Fruit fly (Drosophila melanogaster): ENCODE measurements around the gene CG13299.

DNA sequence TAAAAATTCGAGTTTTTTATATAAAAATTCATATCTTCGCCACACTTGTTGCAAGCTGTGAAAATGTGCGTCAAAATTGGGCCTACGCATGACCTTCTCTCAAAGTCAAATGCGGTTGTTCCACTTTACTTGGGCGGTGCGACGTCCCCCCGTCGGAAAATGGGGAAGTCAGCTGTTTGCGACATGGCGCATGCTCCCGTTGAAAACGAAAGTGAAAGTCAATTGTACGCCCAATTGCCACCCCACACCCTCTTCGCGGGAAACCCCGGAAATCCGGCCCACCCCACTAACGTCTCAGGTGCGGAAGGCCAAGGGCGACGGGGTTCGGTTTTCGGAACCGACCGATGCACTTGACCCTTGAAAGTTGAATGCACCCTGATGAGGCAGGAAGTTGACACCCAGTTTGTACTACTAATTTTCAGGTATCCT, 29.9 kb upstream of the CG13299 start:
- TF ChIP-seq CG8478 (optimal IDR thresholded peaks at IDR 0.05) (no peak), Dll (optimal IDR thresholded peaks at IDR 0.05) (no peak), pan (optimal IDR thresholded peaks at IDR 0.05) (no peak)

Measured in whole organism.